Worm (Caenorhabditis elegans): ENCODE measurements around the gene pycr-4.

- no peak for TF ChIP-seq zag-1 (tag; optimal IDR thresholded peaks at IDR 0.05)
- TF ChIP-seq nhr-28 (tag; optimal IDR thresholded peaks at IDR 0.05), result no peak
- no peak for TF ChIP-seq ctbp-1 (GFP tag; IDR thresholded peaks at IDR 0.05)
- TF ChIP-seq daf-8 (GFP tag; IDR thresholded peaks at IDR 0.05), result no peak
- TF ChIP-seq ceh-62 (tag; optimal IDR thresholded peaks at IDR 0.05), result no peak
- no peak for TF ChIP-seq F10B5.3 (tag; optimal IDR thresholded peaks at IDR 0.05)
- no peak for TF ChIP-seq fos-1 (tag; optimal IDR thresholded peaks at IDR 0.05)
Observed at ce11 chrIV:7521591-7521990, 44.5 kb upstream of the pycr-4 start.
